Worm (Caenorhabditis elegans) whole organism, late embryonic: ENCODE measurements around the gene srh-111.

ENCODE experiments used
- C08G9.2 ChIP-seq: sonication (generic microtip); optimal IDR thresholded peaks from 2 replicates; lab custom pipeline; 2016; ENCODE audit warnings: mild to moderate bottlenecking, missing genetic modification characterization, moderate library complexity, missing compliant biosample characterization
- C38D4.7 ChIP-seq: fragments of 200-800 bp; sonication (Bioruptor generic); optimal IDR thresholded peaks from 2 replicates; lab custom pipeline; 2018; ENCODE audit warnings: mild to moderate bottlenecking, missing genetic modification characterization, moderate library complexity, missing compliant biosample characterization
- F13H6.1 ChIP-seq: sonication (generic microtip); optimal IDR thresholded peaks from 2 replicates; lab custom pipeline; 2016; ENCODE audit warnings: missing genetic modification characterization, missing compliant biosample characterization
- K09A11.1 ChIP-seq: sonication (generic microtip); optimal IDR thresholded peaks from 2 replicates; lab custom pipeline; 2017; ENCODE audit warnings: antibody characterized with exemption, mild to moderate bottlenecking, missing genetic modification characterization, missing compliant biosample characterization; ENCODE audit not compliant: insufficient read depth
- Y22D7AL.16 ChIP-seq: sonication (generic microtip); optimal IDR thresholded peaks from 2 replicates; lab custom pipeline; 2016; ENCODE audit warnings: missing genetic modification characterization, missing compliant biosample characterization
- ceh-24 ChIP-seq: sonication (generic microtip); optimal IDR thresholded peaks from 2 replicates; lab custom pipeline; 2016; ENCODE audit warnings: mild to moderate bottlenecking, missing genetic modification characterization, missing compliant biosample characterization
- ceh-34 ChIP-seq: sonication (generic microtip); optimal IDR thresholded peaks from 2 replicates; lab custom pipeline; 2016; ENCODE audit warnings: mild to moderate bottlenecking, missing genetic modification characterization, missing compliant biosample characterization
- ceh-45 ChIP-seq: fragments of 200-800 bp; sonication (Bioruptor generic); IDR thresholded peaks from 2 replicates; pipeline ENCODE4 v1.3.6; 2022; ENCODE audit warnings: missing genetic modification reagents, missing genetic modification characterization, missing compliant biosample characterization
- ceh-48 ChIP-seq: sonication (generic microtip); optimal IDR thresholded peaks from 2 replicates; lab custom pipeline; 2016; ENCODE audit warnings: missing genetic modification characterization, inconsistent platforms, missing compliant biosample characterization
- ceh-6 ChIP-seq: fragments of 200-800 bp; sonication (Bioruptor generic); optimal IDR thresholded peaks from 2 replicates; lab custom pipeline; 2018; ENCODE audit warnings: mild to moderate bottlenecking, missing genetic modification characterization, missing compliant biosample characterization
- ceh-9 ChIP-seq: sonication (generic microtip); optimal IDR thresholded peaks from 2 replicates; lab custom pipeline; 2016; ENCODE audit warnings: mild to moderate bottlenecking, missing genetic modification characterization, inconsistent platforms, missing compliant biosample characterization
- che-1 ChIP-seq: sonication (generic microtip); optimal IDR thresholded peaks from 2 replicates; lab custom pipeline; 2016; ENCODE audit warnings: mild to moderate bottlenecking, missing genetic modification characterization, missing compliant biosample characterization
- elt-4 ChIP-seq: sonication (generic microtip); optimal IDR thresholded peaks from 2 replicates; lab custom pipeline; 2016; ENCODE audit warnings: missing genetic modification characterization, missing compliant biosample characterization
- ets-4 ChIP-seq: sonication (generic microtip); optimal IDR thresholded peaks from 2 replicates; lab custom pipeline; 2016; ENCODE audit warnings: missing genetic modification characterization, missing compliant biosample characterization
- eyg-1 ChIP-seq: sonication (generic microtip); optimal IDR thresholded peaks from 2 replicates; lab custom pipeline; 2016; ENCODE audit warnings: missing genotype, missing genetic modification characterization, missing compliant biosample characterization
- hlh-15 ChIP-seq: sonication (generic microtip); optimal IDR thresholded peaks from 2 replicates; lab custom pipeline; 2016; ENCODE audit warnings: missing genetic modification characterization, missing compliant biosample characterization
- lim-6 ChIP-seq: sonication (generic microtip); optimal IDR thresholded peaks from 2 replicates; lab custom pipeline; 2016; ENCODE audit warnings: missing genetic modification characterization, missing compliant biosample characterization
- lin-11 ChIP-seq: fragments of 200-800 bp; sonication (Bioruptor generic); optimal IDR thresholded peaks from 2 replicates; lab custom pipeline; 2018; ENCODE audit warnings: mild to moderate bottlenecking, missing genetic modification characterization, missing compliant biosample characterization
- mec-3 ChIP-seq: sonication (generic microtip); optimal IDR thresholded peaks from 2 replicates; lab custom pipeline; 2016; ENCODE audit warnings: borderline replicate concordance, missing genetic modification characterization, missing compliant biosample characterization
- nhr-11 ChIP-seq: fragments of 150-350 bp; optimal IDR thresholded peaks from 2 replicates; lab custom pipeline; 2014; ENCODE audit warnings: missing biosample characterization, missing genetic modification characterization
- nhr-232 ChIP-seq: sonication (generic microtip); optimal IDR thresholded peaks from 2 replicates; lab custom pipeline; 2016; ENCODE audit warnings: missing genetic modification characterization, missing compliant biosample characterization
- odd-2 ChIP-seq: sonication (generic microtip); optimal IDR thresholded peaks from 2 replicates; lab custom pipeline; 2017; ENCODE audit warnings: antibody characterized with exemption, mild to moderate bottlenecking, missing genetic modification characterization, missing compliant biosample characterization
- pag-3 ChIP-seq: sonication (generic microtip); optimal IDR thresholded peaks from 2 replicates; lab custom pipeline; 2016; ENCODE audit warnings: missing compliant biosample characterization, missing genetic modification characterization, borderline replicate concordance
- pha-2 ChIP-seq: sonication (generic microtip); optimal IDR thresholded peaks from 2 replicates; lab custom pipeline; 2017; ENCODE audit warnings: mild to moderate bottlenecking, missing genetic modification characterization, missing compliant biosample characterization
- pqm-1 ChIP-seq: sonication (generic microtip); optimal IDR thresholded peaks from 2 replicates; lab custom pipeline; 2016; ENCODE audit warnings: missing genetic modification characterization, missing compliant biosample characterization
- pros-1 ChIP-seq: fragments of 150-350 bp; optimal IDR thresholded peaks from 2 replicates; lab custom pipeline; 2014; ENCODE audit warnings: missing biosample characterization, missing genetic modification reagents, missing genetic modification characterization
- ref-2 ChIP-seq: sonication (generic microtip); optimal IDR thresholded peaks from 2 replicates; lab custom pipeline; 2016; ENCODE audit warnings: missing genetic modification characterization, missing compliant biosample characterization
- rnt-1 ChIP-seq: sonication (generic microtip); optimal IDR thresholded peaks from 2 replicates; lab custom pipeline; 2016; ENCODE audit warnings: missing genetic modification characterization, missing compliant biosample characterization
- sdc-2 ChIP-seq: sonication (generic microtip); optimal IDR thresholded peaks from 2 replicates; lab custom pipeline; 2016; ENCODE audit warnings: missing genotype, missing genetic modification characterization, missing compliant biosample characterization
- sox-2 ChIP-seq: fragments of 200-800 bp; sonication (Bioruptor generic); IDR thresholded peaks from 2 replicates; pipeline ENCODE4 v1.3.6; 2022; ENCODE audit warnings: missing genetic modification reagents, missing genetic modification characterization, missing compliant biosample characterization
- sox-4 ChIP-seq: sonication (generic microtip); optimal IDR thresholded peaks from 2 replicates; lab custom pipeline; 2017; ENCODE audit warnings: mild to moderate bottlenecking, missing genetic modification characterization, inconsistent platforms, missing compliant biosample characterization
- syd-9 ChIP-seq: sonication (generic microtip); optimal IDR thresholded peaks from 2 replicates; lab custom pipeline; 2016; ENCODE audit warnings: mild to moderate bottlenecking, missing genetic modification characterization, moderate library complexity, missing compliant biosample characterization
- tbx-7 ChIP-seq: sonication (generic microtip); optimal IDR thresholded peaks from 2 replicates; lab custom pipeline; 2016; ENCODE audit warnings: missing genotype, missing genetic modification characterization, missing compliant biosample characterization

The srh-111 gene

DNA sequence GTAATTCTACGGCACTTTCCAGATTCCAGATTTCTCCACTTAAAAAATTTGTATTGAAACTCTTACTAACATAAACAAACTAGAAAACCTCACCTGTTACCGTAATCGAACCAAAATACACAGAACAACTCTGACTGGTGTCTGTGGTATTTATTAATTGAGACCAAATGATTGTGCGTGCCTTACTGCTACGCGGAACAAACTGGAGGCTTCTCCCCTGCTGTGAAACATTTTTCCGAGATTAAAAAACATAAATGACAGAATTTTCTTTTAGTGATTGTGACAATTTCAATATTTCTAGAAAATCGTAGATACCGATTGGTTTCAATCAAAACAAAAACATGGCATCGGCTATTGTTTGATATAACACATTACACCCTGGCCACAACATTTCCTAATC, 35.1 kb downstream of the srh-111 start:
- no peak for TF ChIP-seq pros-1 (tag; lab: Kevin White, UChicago)
- TF ChIP-seq pqm-1 = no peak
- TF ChIP-seq nhr-11 (tag; lab: Kevin White, UChicago) = no peak
- no peak for TF ChIP-seq sox-4
- TF ChIP-seq sox-2 = no peak
- TF ChIP-seq K09A11.1 = no peak

DNA sequence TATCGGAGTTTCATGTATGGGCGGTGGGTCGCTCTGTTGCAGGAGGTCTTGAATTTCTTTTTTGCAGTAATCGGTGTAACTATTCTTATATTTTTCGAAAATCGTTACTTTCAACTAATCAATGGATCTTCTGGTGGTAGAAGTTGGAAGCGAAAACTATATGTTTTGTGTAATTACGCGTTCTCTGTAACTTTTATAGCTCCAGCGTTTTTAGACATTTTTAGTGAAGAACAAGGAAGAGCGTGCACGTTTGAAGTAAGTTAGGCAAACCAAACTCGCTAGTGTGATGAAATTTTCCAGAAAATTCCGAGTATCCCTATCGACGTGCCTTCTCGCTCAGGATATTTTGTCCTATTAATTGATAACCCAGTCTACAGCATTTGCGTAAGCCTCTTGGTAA, 45.6 kb downstream of the srh-111 start, which contains the start of gene srh-154:
TSS of gene srh-154 (plus strand) at position 301 of the 400 bp plus-strand sequence.
- TF ChIP-seq elt-4 (tag; lab: Kevin White, UChicago) (no peak), pqm-1 (no peak), lim-6 (tag; lab: Kevin White, UChicago) (no peak), tbx-7 (tag; lab: Kevin White, UChicago) (no peak), rnt-1 (tag; lab: Kevin White, UChicago) (no peak), ceh-6 (GFP tag; lab: Kevin White, UChicago) (no peak), odd-2 (tag; lab: Kevin White, UChicago) (no peak), C08G9.2 (no peak), C38D4.7 (no peak), che-1 (tag; lab: Kevin White, UChicago) (no peak), ceh-45 (GFP tag; lab: Robert Waterston, UW) (no peak)

DNA sequence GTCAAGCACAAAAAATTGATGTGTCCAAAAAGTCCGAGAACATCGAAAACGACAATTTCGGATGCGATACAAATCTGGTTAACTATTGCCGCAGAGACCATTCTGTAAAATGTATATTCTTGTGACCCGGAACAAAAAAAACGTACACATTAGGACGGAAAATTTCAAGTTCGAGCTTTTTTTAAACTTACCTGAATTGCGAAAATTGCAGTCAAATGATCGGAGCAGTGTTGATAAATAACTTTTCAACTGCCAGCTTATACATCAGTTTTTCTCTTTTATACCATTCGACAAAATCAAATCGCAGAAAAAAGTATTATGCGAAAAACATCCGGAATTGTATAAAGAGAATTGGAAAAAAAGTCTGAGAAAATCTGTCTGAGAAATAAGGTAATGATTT, 46.7 kb downstream of the srh-111 start, which contains the start of gene srsx-2:
TSS of gene srsx-2 (minus strand) at position 101 of the 400 bp plus-strand sequence.
- TF ChIP-seq nhr-232 (tag; lab: Kevin White, UChicago) = no peak
- no peak for TF ChIP-seq ceh-9 (tag; lab: Kevin White, UChicago)
- no peak for TF ChIP-seq F13H6.1 (tag; lab: Kevin White, UChicago)
- TF ChIP-seq hlh-15 = no peak
- no peak for TF ChIP-seq ceh-34 (tag; lab: Kevin White, UChicago)
- no peak for TF ChIP-seq ceh-6 (GFP tag; lab: Kevin White, UChicago)
- TF ChIP-seq Y22D7AL.16 (tag; lab: Kevin White, UChicago) = no peak
- no peak for TF ChIP-seq ref-2 (tag; lab: Kevin White, UChicago)
- TF ChIP-seq lin-11 (tag; lab: Kevin White, UChicago) = no peak
- no peak for TF ChIP-seq pag-3 (tag; lab: Kevin White, UChicago)
- TF ChIP-seq ets-4 (tag; lab: Kevin White, UChicago) = no peak
- TF ChIP-seq ceh-24 (tag; lab: Kevin White, UChicago) = no peak
- no peak for TF ChIP-seq nhr-11 (tag; lab: Kevin White, UChicago)
- no peak for TF ChIP-seq pros-1 (tag; lab: Kevin White, UChicago)
- no peak for TF ChIP-seq eyg-1 (tag; lab: Kevin White, UChicago)
- no peak for TF ChIP-seq sdc-2 (tag; lab: Kevin White, UChicago)
- TF ChIP-seq tbx-7 (tag; lab: Kevin White, UChicago) = no peak
- no peak for TF ChIP-seq syd-9 (tag; lab: Kevin White, UChicago)
- no peak for TF ChIP-seq C08G9.2
- no peak for TF ChIP-seq ceh-48 (tag; lab: Kevin White, UChicago)

DNA sequence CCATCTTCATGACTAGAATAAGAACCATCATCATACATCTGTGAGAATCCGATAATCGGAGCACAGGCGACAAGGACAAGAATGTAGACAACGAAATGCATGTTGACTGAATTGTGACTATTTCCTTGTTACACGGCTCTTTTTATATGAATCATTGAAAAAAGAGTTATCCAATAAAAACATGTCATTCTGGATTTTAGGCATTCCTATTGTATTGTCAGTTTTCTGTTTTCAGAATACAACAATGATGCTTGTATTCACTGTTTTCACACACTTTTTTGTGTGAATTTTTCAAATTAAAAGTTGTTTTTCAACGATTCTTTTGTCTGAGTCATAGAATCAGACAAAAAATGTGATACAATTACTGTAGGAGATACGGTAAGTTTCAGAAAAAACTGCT, 48.5 kb downstream of the srh-111 start, which contains the start of gene F20E11.18:
TSS of gene F20E11.18 (minus strand) at position 101 of the 400 bp plus-strand sequence.
- TF ChIP-seq K09A11.1 = no peak
- TF ChIP-seq lim-6 (tag; lab: Kevin White, UChicago) = no peak
- TF ChIP-seq ceh-9 (tag; lab: Kevin White, UChicago) = no peak
- no peak for TF ChIP-seq C38D4.7
- no peak for TF ChIP-seq mec-3 (tag; lab: Kevin White, UChicago)
- TF ChIP-seq pha-2 (tag; lab: Kevin White, UChicago) = no peak
- TF ChIP-seq ceh-6 (GFP tag; lab: Kevin White, UChicago) = no peak
- TF ChIP-seq eyg-1 (tag; lab: Kevin White, UChicago) = no peak
- TF ChIP-seq tbx-7 (tag; lab: Kevin White, UChicago) = no peak
